Fruit fly (Drosophila melanogaster) whole organism, embryonic: ENCODE results near the gene ATPsynC.

Experiments used
- CG13123 ChIP-seq: fragments of 200-800 bp; sonication (Bioruptor generic); optimal IDR thresholded peaks from 2 replicates; lab custom pipeline; 2016; ENCODE audit warnings: missing biosample characterization, missing genetic modification characterization
- CG16815 ChIP-seq: fragments of 200-800 bp; sonication (Bioruptor generic); optimal IDR thresholded peaks from 3 replicates; lab custom pipeline; 2017; ENCODE audit warnings: missing biosample characterization, mild to moderate bottlenecking, missing genetic modification characterization
- CG1792 ChIP-seq: fragments of 200-800 bp; sonication (Bioruptor generic); optimal IDR thresholded peaks from 2 replicates; lab custom pipeline; 2016; ENCODE audit warnings: missing biosample characterization, missing genetic modification characterization
- CG34224 ChIP-seq: fragments of 200-800 bp; sonication (Bioruptor generic); IDR thresholded peaks from 3 replicates; pipeline ENCODE4 v1.3.6; 2022; ENCODE audit warnings: missing biosample characterization, missing genetic modification characterization; ENCODE audit not compliant: partially characterized antibody
- CG4404 ChIP-seq: fragments of 200-800 bp; sonication (Bioruptor generic); IDR thresholded peaks from 2 replicates; pipeline ENCODE4 v1.3.6; 2022; ENCODE audit warnings: missing biosample characterization, missing genetic modification characterization
- Dek ChIP-seq: fragments of 200-800 bp; sonication (Bioruptor generic); optimal IDR thresholded peaks from 3 replicates; lab custom pipeline; 2019; ENCODE audit warnings: missing biosample characterization, mild to moderate bottlenecking, missing genetic modification characterization, moderate library complexity
- Dp ChIP-seq: fragments of 200-800 bp; sonication (Bioruptor generic); optimal IDR thresholded peaks from 2 replicates; lab custom pipeline; 2018; ENCODE audit warnings: missing biosample characterization, mild to moderate bottlenecking, missing genetic modification characterization, moderate library complexity
- Six4 ChIP-seq: fragments of 200-800 bp; sonication (Bioruptor generic); optimal IDR thresholded peaks from 2 replicates; lab custom pipeline; 2016; ENCODE audit warnings: missing biosample characterization, missing genetic modification characterization
- nerfin-2 ChIP-seq: fragments of 200-800 bp; sonication (Bioruptor generic); IDR thresholded peaks from 2 replicates; pipeline ENCODE4 v1.3.6; 2022; ENCODE audit warnings: missing biosample characterization, missing genetic modification characterization; ENCODE audit not compliant: partially characterized antibody
- sr ChIP-seq: fragments of 200-800 bp; sonication (Bioruptor generic); IDR thresholded peaks from 3 replicates; pipeline ENCODE4 v1.3.6; 2022; ENCODE audit warnings: missing biosample characterization, missing genetic modification characterization

DNA sequence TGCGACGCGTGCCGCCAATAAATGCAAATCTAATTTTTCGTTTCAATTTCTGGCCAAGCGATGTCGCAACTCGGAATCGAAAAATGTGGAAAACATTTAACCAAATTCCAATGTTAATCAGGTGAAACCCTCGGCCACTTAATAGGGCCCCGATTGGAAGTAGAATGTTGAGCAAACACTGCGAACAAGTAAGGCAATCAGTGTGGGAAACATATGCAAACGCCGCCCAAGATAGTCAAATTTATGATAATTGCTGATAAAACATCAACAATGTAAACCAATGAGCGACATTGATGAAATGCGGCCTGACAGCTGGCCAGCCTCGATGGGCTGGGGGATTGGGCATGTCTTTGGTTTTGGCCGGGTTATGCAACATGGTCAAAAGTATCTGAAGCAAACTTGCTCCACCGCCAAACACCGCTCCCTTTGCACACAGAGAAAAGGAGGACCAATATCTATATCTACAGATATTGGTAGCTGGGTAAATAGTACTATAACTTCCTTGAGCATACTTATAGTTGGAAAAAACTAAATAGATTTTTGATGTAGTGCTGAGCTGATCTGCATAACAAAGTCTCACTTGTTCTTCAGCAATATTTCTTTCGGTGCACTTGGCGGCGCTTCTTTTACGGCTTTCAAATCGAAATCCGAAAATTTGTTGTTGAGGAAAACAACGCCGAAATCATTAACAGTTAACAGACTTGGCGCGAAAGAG lies 28.0 kb upstream of the ATPsynC start:
- TF ChIP-seq nerfin-2 (GFP tag; lab: Robert Waterston, UW) (no peak), Dp (no peak), CG34224 (no peak), Six4 (peak; percentile 71), CG4404 (GFP tag; lab: Robert Waterston, UW) (no peak; the same call in 1 of the 2 replicates), sr (GFP tag; lab: Robert Waterston, UW) (peak; percentile 49; the same call in 1 of the 3 replicates), CG16815 (GFP tag; lab: Kevin White, UChicago) (no peak), Dek (peak; percentile 57), CG13123 (GFP tag; lab: Kevin White, UChicago) (peak; percentile 44), CG1792 (GFP tag; lab: Kevin White, UChicago) (no peak)
